Fruit fly (Drosophila melanogaster) whole organism, embryonic: ENCODE measurements around the gene CG1965.

Experiments used
- ATbp ChIP-seq: fragments of 200-800 bp; sonication (Bioruptor generic); optimal IDR thresholded peaks from 2 replicates; lab custom pipeline; 2017; ENCODE audit warnings: missing biosample characterization, mild to moderate bottlenecking, missing genetic modification characterization, missing genetic modification reagents
- CG10274 ChIP-seq: fragments of 200-800 bp; sonication (Bioruptor generic); optimal IDR thresholded peaks from 3 replicates; lab custom pipeline; 2017; ENCODE audit warnings: missing biosample characterization, mild to moderate bottlenecking, missing genetic modification characterization
- CG13287 ChIP-seq: fragments of 200-800 bp; sonication (Bioruptor generic); IDR thresholded peaks from 2 replicates; pipeline ENCODE4 v1.3.6; 2022; ENCODE audit warnings: missing biosample characterization, missing genetic modification characterization; ENCODE audit not compliant: partially characterized antibody
- CG14050 ChIP-seq: fragments of 200-800 bp; sonication (Bioruptor generic); IDR thresholded peaks from 3 replicates; pipeline ENCODE4 v1.3.6; 2022; ENCODE audit warnings: missing biosample characterization, missing genetic modification characterization
- CG15479 ChIP-seq: fragments of 200-800 bp; sonication (Bioruptor generic); optimal IDR thresholded peaks from 3 replicates; lab custom pipeline; 2019; ENCODE audit warnings: missing biosample characterization, mild to moderate bottlenecking, missing genetic modification characterization, moderate library complexity
- CG18476 ChIP-seq: fragments of 200-800 bp; sonication (Bioruptor generic); optimal IDR thresholded peaks from 2 replicates; lab custom pipeline; 2016; ENCODE audit warnings: missing biosample characterization, mild to moderate bottlenecking, missing genetic modification characterization
- CG2116 ChIP-seq: fragments of 200-800 bp; sonication (Bioruptor generic); optimal IDR thresholded peaks from 3 replicates; lab custom pipeline; 2018; ENCODE audit warnings: missing biosample characterization, mild to moderate bottlenecking, missing genetic modification characterization
- CG2875 ChIP-seq: fragments of 200-800 bp; sonication (Bioruptor generic); optimal IDR thresholded peaks from 2 replicates; lab custom pipeline; 2017; ENCODE audit warnings: missing biosample characterization, mild to moderate bottlenecking, missing genetic modification characterization, missing genetic modification reagents
- CG2889 ChIP-seq: fragments of 200-800 bp; sonication (Bioruptor generic); IDR thresholded peaks from 3 replicates; pipeline ENCODE4 v1.3.6; 2022; ENCODE audit warnings: missing biosample characterization, missing genetic modification characterization
- CG3163 ChIP-seq: fragments of 200-800 bp; sonication (Bioruptor generic); optimal IDR thresholded peaks from 3 replicates; lab custom pipeline; 2016; ENCODE audit warnings: missing biosample characterization, missing genetic modification characterization
- CG3726 ChIP-seq: fragments of 200-800 bp; sonication (Bioruptor generic); IDR thresholded peaks from 3 replicates; pipeline ENCODE4, ENCODE4 v1.3.6; 2022; ENCODE audit warnings: missing biosample characterization, missing genetic modification characterization
- CG4707 ChIP-seq: fragments of 200-800 bp; sonication (Bioruptor generic); optimal IDR thresholded peaks from 2 replicates; lab custom pipeline; 2018; ENCODE audit warnings: missing biosample characterization, mild to moderate bottlenecking, missing genetic modification characterization, moderate library complexity
- CG5180 ChIP-seq: fragments of 200-800 bp; sonication (Bioruptor generic); optimal IDR thresholded peaks from 3 replicates; lab custom pipeline; 2017; ENCODE audit warnings: missing biosample characterization, missing genetic modification characterization, mild to moderate bottlenecking, moderate library complexity, missing genetic modification reagents
- CG6813 ChIP-seq: fragments of 200-800 bp; sonication (Bioruptor generic); optimal IDR thresholded peaks from 2 replicates; lab custom pipeline; 2017; ENCODE audit warnings: missing biosample characterization, missing genetic modification characterization, mild to moderate bottlenecking, moderate library complexity, missing genetic modification reagents
- CG7556 ChIP-seq: fragments of 200-800 bp; sonication (Bioruptor generic); optimal IDR thresholded peaks from 2 replicates; lab custom pipeline; 2017; ENCODE audit warnings: missing biosample characterization, mild to moderate bottlenecking, missing genetic modification characterization
- CG7987 ChIP-seq: fragments of 200-800 bp; sonication (Bioruptor generic); optimal IDR thresholded peaks from 2 replicates; lab custom pipeline; 2018; ENCODE audit warnings: missing biosample characterization, mild to moderate bottlenecking, missing genetic modification characterization, moderate library complexity
- CG8290 ChIP-seq, 3 experiments: fragments of 200-800 bp; sonication (Bioruptor generic); optimal IDR thresholded peaks; 2 replicates each; lab custom pipeline; 2016 to 2019; ENCODE audit warnings: missing biosample characterization in 3 of 3, missing genetic modification characterization in 3 of 3, mild to moderate bottlenecking in 2 of 3, moderate library complexity in 1 of 3
- CG8924 ChIP-seq: fragments of 200-800 bp; optimal IDR thresholded peaks from 3 replicates; lab custom pipeline; 2019; ENCODE audit warnings: missing biosample characterization, mild to moderate bottlenecking, missing genetic modification characterization, moderate library complexity
- CG8944 ChIP-seq: fragments of 200-800 bp; sonication (Bioruptor generic); optimal IDR thresholded peaks from 3 replicates; lab custom pipeline; 2016; ENCODE audit warnings: missing biosample characterization, missing genetic modification characterization
- CrebB ChIP-seq: fragments of 200-800 bp; sonication (Bioruptor generic); optimal IDR thresholded peaks from 3 replicates; lab custom pipeline; 2018; ENCODE audit warnings: missing biosample characterization, mild to moderate bottlenecking, missing genetic modification characterization
- Dll ChIP-seq: fragments of 200-800 bp; sonication (Bioruptor generic); IDR thresholded peaks from 4 replicates; pipeline ENCODE4 v1.3.6; 2022; ENCODE audit warnings: missing biosample characterization, missing genetic modification characterization; ENCODE audit not compliant: partially characterized antibody
- HLH54F ChIP-seq: fragments of 200-800 bp; sonication (Bioruptor generic); optimal IDR thresholded peaks from 3 replicates; lab custom pipeline; 2016; ENCODE audit warnings: missing biosample characterization, missing genetic modification characterization
- HLHmδ ChIP-seq: fragments of 200-800 bp; sonication (Bioruptor generic); optimal IDR thresholded peaks from 2 replicates; lab custom pipeline; 2018; ENCODE audit warnings: missing biosample characterization, mild to moderate bottlenecking, missing genetic modification characterization, moderate library complexity
- Hr51 ChIP-seq, 2 experiments: fragments of 200-800 bp; sonication (Bioruptor generic); optimal IDR thresholded peaks; 2 replicates in 1 of 2; 3 replicates in 1 of 2; lab custom pipeline; 2016 to 2018; ENCODE audit warnings: missing biosample characterization in 2 of 2, missing genetic modification characterization in 2 of 2, mild to moderate bottlenecking in 1 of 2, moderate library complexity in 1 of 2
- Kr ChIP-seq: fragments of 200-800 bp; sonication (Bioruptor generic); optimal IDR thresholded peaks from 2 replicates; lab custom pipeline; 2017; ENCODE audit warnings: missing biosample characterization, mild to moderate bottlenecking, missing genetic modification characterization
- Lpt ChIP-seq: fragments of >200 bp; optimal IDR thresholded peaks from 2 replicates; lab custom pipeline; 2018; ENCODE audit warnings: missing biosample characterization, missing genetic modification characterization
- Myb ChIP-seq: fragments of 200-800 bp; sonication (Bioruptor generic); optimal IDR thresholded peaks from 2 replicates; lab custom pipeline; 2016; ENCODE audit warnings: missing biosample characterization, missing genetic modification characterization
- Ptx1 ChIP-seq: fragments of 200-800 bp; sonication (Bioruptor generic); IDR thresholded peaks from 2 replicates; pipeline ENCODE4 v1.3.6; 2022; ENCODE audit warnings: missing biosample characterization, missing genetic modification characterization
- Side ChIP-seq: fragments of 200-800 bp; sonication (Bioruptor generic); optimal IDR thresholded peaks from 2 replicates; lab custom pipeline; 2016; ENCODE audit warnings: missing biosample characterization, missing genetic modification characterization
- Sry-β ChIP-seq: fragments of 200-800 bp; sonication (Bioruptor generic); optimal IDR thresholded peaks from 2 replicates; lab custom pipeline; 2018; ENCODE audit warnings: missing biosample characterization, mild to moderate bottlenecking, missing genetic modification characterization, moderate library complexity
- Ssrp ChIP-seq: fragments of 200-800 bp; sonication (Bioruptor generic); optimal IDR thresholded peaks from 2 replicates; lab custom pipeline; 2018; ENCODE audit warnings: missing biosample characterization, mild to moderate bottlenecking, missing genetic modification characterization, moderate library complexity
- abd-A ChIP-seq: fragments of 200-800 bp; sonication (Bioruptor generic); optimal IDR thresholded peaks from 3 replicates; lab custom pipeline; 2019; ENCODE audit warnings: missing biosample characterization, mild to moderate bottlenecking, missing genetic modification characterization, moderate library complexity
- chm ChIP-seq: fragments of 200-800 bp; sonication (Bioruptor generic); IDR thresholded peaks from 2 replicates; pipeline ENCODE4 v1.3.6; 2022; ENCODE audit warnings: missing biosample characterization, missing genetic modification characterization
- dysf ChIP-seq: fragments of 200-800 bp; sonication (Bioruptor generic); IDR thresholded peaks from 3 replicates; pipeline ENCODE4 v1.3.6; 2022; ENCODE audit warnings: missing biosample characterization, missing genetic modification characterization
- ewg ChIP-seq: fragments of 200-800 bp; sonication (Bioruptor generic); optimal IDR thresholded peaks from 3 replicates; lab custom pipeline; 2017; ENCODE audit warnings: mild to moderate bottlenecking, missing biosample characterization, missing genetic modification reagents, missing genetic modification characterization
- lab ChIP-seq: fragments of 200-800 bp; sonication (Bioruptor generic); optimal IDR thresholded peaks from 3 replicates; lab custom pipeline; 2017; ENCODE audit warnings: missing biosample characterization, missing genetic modification characterization, mild to moderate bottlenecking, moderate library complexity, missing genetic modification reagents
- nerfin-1 ChIP-seq: fragments of 200-800 bp; sonication (Bioruptor generic); optimal IDR thresholded peaks from 3 replicates; lab custom pipeline; 2019; ENCODE audit warnings: missing biosample characterization, mild to moderate bottlenecking, missing genetic modification characterization, moderate library complexity
- nmo ChIP-seq: fragments of 200-800 bp; sonication (Bioruptor generic); optimal IDR thresholded peaks from 2 replicates; lab custom pipeline; 2018; ENCODE audit warnings: missing biosample characterization, mild to moderate bottlenecking, missing genetic modification characterization, moderate library complexity
- nom ChIP-seq: fragments of 200-800 bp; sonication (Bioruptor generic); optimal IDR thresholded peaks from 2 replicates; lab custom pipeline; 2017; ENCODE audit warnings: missing biosample characterization, missing genetic modification characterization, mild to moderate bottlenecking, moderate library complexity, missing genetic modification reagents
- slbo ChIP-seq: fragments of 200-800 bp; sonication (Bioruptor generic); IDR thresholded peaks from 2 replicates; pipeline ENCODE4 v1.3.6; 2022; ENCODE audit warnings: missing biosample characterization, missing genetic modification characterization
- sqz ChIP-seq: fragments of 200-800 bp; sonication (Bioruptor generic); optimal IDR thresholded peaks from 3 replicates; lab custom pipeline; 2018; ENCODE audit warnings: missing biosample characterization, mild to moderate bottlenecking, missing genetic modification characterization
- ttk ChIP-seq: fragments of 200-800 bp; sonication (Bioruptor generic); IDR thresholded peaks from 2 replicates; pipeline ENCODE4 v2.1.2; 2022; ENCODE audit warnings: missing biosample characterization, missing genetic modification characterization
- unc-4 ChIP-seq: fragments of 200-800 bp; sonication (Bioruptor generic); IDR thresholded peaks from 2 replicates; pipeline ENCODE4 v1.3.6; 2022; ENCODE audit warnings: missing biosample characterization, missing genetic modification characterization; ENCODE audit not compliant: partially characterized antibody
- vvl ChIP-seq: fragments of 200-800 bp; sonication (Bioruptor generic); IDR thresholded peaks from 2 replicates; pipeline ENCODE4 v1.3.6; 2022; ENCODE audit warnings: missing biosample characterization, missing genetic modification characterization
- wek ChIP-seq: fragments of 200-800 bp; sonication (Bioruptor generic); optimal IDR thresholded peaks from 3 replicates; lab custom pipeline; 2018; ENCODE audit warnings: missing biosample characterization, mild to moderate bottlenecking, missing genetic modification characterization, moderate library complexity
- zfh1 ChIP-seq: fragments of 200-800 bp; sonication (Bioruptor generic); IDR thresholded peaks from 3 replicates; pipeline ENCODE4 v1.3.6; 2022; ENCODE audit warnings: missing biosample characterization, missing genetic modification characterization

The CG1965 gene

dm6 chr3R:7102853-7103833 is 35.9 kb downstream of the CG1965 start (continued):
- TF ChIP-seq CG3726 (GFP tag; lab: Robert Waterston, UW) (no peak), Myb (GFP tag; lab: Kevin White, UChicago) (no peak), CG2889 (no peak), Dll (GFP tag; lab: Robert Waterston, UW) (peak; percentile 41; the same call in 2 of the 4 replicates), CG7556 (GFP tag; lab: Kevin White, UChicago) (no peak), CG4707 (GFP tag; lab: Kevin White, UChicago) (peak; percentile 42), lab (GFP tag; lab: Kevin White, UChicago) (peak; percentile 2), slbo (GFP tag; lab: Robert Waterston, UW) (no peak), vvl (GFP tag; lab: Robert Waterston, UW) (peak; percentile 58; the same call in 1 of the 2 replicates), Lpt (peak; percentile 73), HLHmδ (peak; percentile 50), ATbp (no peak), Side (GFP tag; lab: Kevin White, UChicago) (no peak), wek (peak; percentile 5), nmo (GFP tag; lab: Kevin White, UChicago) (no peak), nerfin-1 (tag; lab: Kevin White, UChicago) (peak; percentile 7), dysf (GFP tag; lab: Robert Waterston, UW) (no peak), CG5180 (GFP tag; lab: Kevin White, UChicago) (peak; percentile 75), CG2875 (GFP tag; lab: Kevin White, UChicago) (no peak), unc-4 (GFP tag; lab: Robert Waterston, UW) (no peak), ttk (GFP tag; lab: Robert Waterston, UW) (peak; percentile 53; the same call in 1 of the 2 replicates), CG10274 (GFP tag; lab: Kevin White, UChicago) (no peak), nom (peak; percentile 37), Ptx1 (no peak), Kr (GFP tag; lab: Kevin White, UChicago) (no peak), CG2116 (GFP tag; lab: Kevin White, UChicago) (peak; percentile 11), CG3163 (peak; percentile 17), CG14050 (GFP tag; lab: Robert Waterston, UW) (no peak), ewg (GFP tag; lab: Kevin White, UChicago) (peak; percentile 44), chm (peak; percentile 8; the same call in 1 of the 2 replicates), CG8290 (GFP tag; optimal IDR thresholded peaks at IDR 0.05; lab: Kevin White, UChicago) (no peak), CG8290 (tag; optimal IDR thresholded peaks at IDR 0.05; lab: Kevin White, UChicago) (peak in 1 of 2 experiments; percentile 31), Ssrp (tag; lab: Kevin White, UChicago) (no peak), zfh1 (GFP tag; lab: Robert Waterston, UW) (peak; percentile 36; the same call in 1 of the 3 replicates), HLH54F (GFP tag; lab: Kevin White, UChicago) (no peak), CG6813 (GFP tag; lab: Kevin White, UChicago) (peak; percentile 64), CG8944 (GFP tag; lab: Kevin White, UChicago) (no peak), CG8924 (peak; percentile 33), Sry-β (GFP tag; lab: Kevin White, UChicago) (no peak), CG7987 (peak; percentile 46), CG15479 (GFP tag; lab: Kevin White, UChicago) (peak; percentile 28), CrebB (peak; percentile 19), Hr51 (GFP tag; optimal IDR thresholded peaks at IDR 0.05; lab: Kevin White, UChicago) (no peak), sqz (peak; percentile 84), abd-A (tag; lab: Kevin White, UChicago) (peak; percentile 84), CG13287 (GFP tag; lab: Robert Waterston, UW) (no peak), CG18476 (no peak)
